Fruit fly (Drosophila melanogaster) whole organism, embryonic: ENCODE measurements around the gene EAChm.

Source experiments
- CG13624 ChIP-seq: fragments of 200-800 bp; sonication (Bioruptor generic); optimal IDR thresholded peaks from 2 replicates; lab custom pipeline; 2016; ENCODE audit warnings: missing biosample characterization, missing genetic modification characterization
- CG2120 ChIP-seq: fragments of 200-800 bp; sonication (Bioruptor generic); optimal IDR thresholded peaks from 3 replicates; lab custom pipeline; 2016; ENCODE audit warnings: missing biosample characterization, missing genetic modification characterization
- CG4360 ChIP-seq: fragments of 200-800 bp; sonication (Bioruptor generic); IDR thresholded peaks from 2 replicates; pipeline ENCODE4 v1.3.6; 2022; ENCODE audit warnings: missing biosample characterization, missing genetic modification characterization
- CG6791 ChIP-seq: fragments of 200-800 bp; sonication (Bioruptor generic); IDR thresholded peaks from 3 replicates; pipeline ENCODE4 v1.3.6; 2022; ENCODE audit warnings: missing biosample characterization, missing genetic modification characterization; ENCODE audit not compliant: partially characterized antibody
- CG7987 ChIP-seq: fragments of 200-800 bp; sonication (Bioruptor generic); optimal IDR thresholded peaks from 2 replicates; lab custom pipeline; 2018; ENCODE audit warnings: missing biosample characterization, mild to moderate bottlenecking, missing genetic modification characterization, moderate library complexity
- CG8290 ChIP-seq, 3 experiments: fragments of 200-800 bp; sonication (Bioruptor generic); optimal IDR thresholded peaks; 2 replicates each; lab custom pipeline; 2016 to 2019; ENCODE audit warnings: missing biosample characterization in 3 of 3, missing genetic modification characterization in 3 of 3, mild to moderate bottlenecking in 2 of 3, moderate library complexity in 1 of 3
- GATAe ChIP-seq: fragments of 200-800 bp; sonication (Bioruptor generic); conservative IDR thresholded peaks from 2 replicates; pipeline ENCODE4 v1.3.6; 2022; ENCODE audit warnings: missing biosample characterization, missing genetic modification characterization
- chinmo ChIP-seq: fragments of 200-800 bp; sonication (Bioruptor generic); IDR thresholded peaks from 4 replicates; pipeline ENCODE4 v1.3.6; 2022; ENCODE audit warnings: missing biosample characterization, missing genetic modification characterization; ENCODE audit not compliant: partially characterized antibody
- crol ChIP-seq: fragments of 200-800 bp; sonication (Bioruptor generic); IDR thresholded peaks from 2 replicates; pipeline ENCODE4 v1.3.6; 2022; ENCODE audit warnings: missing biosample characterization, missing genetic modification characterization
- da ChIP-seq: fragments of 200-800 bp; sonication (Bioruptor generic); optimal IDR thresholded peaks from 2 replicates; lab custom pipeline; 2016; ENCODE audit warnings: missing biosample characterization, missing genetic modification characterization
- fru ChIP-seq: fragments of >200 bp; optimal IDR thresholded peaks from 2 replicates; lab custom pipeline; 2017
- hb ChIP-seq: fragments of 200-800 bp; sonication (Bioruptor generic); IDR thresholded peaks from 3 replicates; pipeline ENCODE4 v1.3.6; 2022; ENCODE audit warnings: missing biosample characterization, missing genetic modification characterization; ENCODE audit not compliant: partially characterized antibody
- slp2 ChIP-seq: fragments of 200-800 bp; sonication (Bioruptor generic); optimal IDR thresholded peaks from 2 replicates; lab custom pipeline; 2016; ENCODE audit warnings: missing biosample characterization, missing genetic modification characterization
- tna ChIP-seq: fragments of 200-800 bp; sonication (Bioruptor generic); IDR thresholded peaks from 2 replicates; pipeline ENCODE4 v1.3.6; 2022; ENCODE audit warnings: missing biosample characterization, missing genetic modification characterization; ENCODE audit not compliant: partially characterized antibody

DNA sequence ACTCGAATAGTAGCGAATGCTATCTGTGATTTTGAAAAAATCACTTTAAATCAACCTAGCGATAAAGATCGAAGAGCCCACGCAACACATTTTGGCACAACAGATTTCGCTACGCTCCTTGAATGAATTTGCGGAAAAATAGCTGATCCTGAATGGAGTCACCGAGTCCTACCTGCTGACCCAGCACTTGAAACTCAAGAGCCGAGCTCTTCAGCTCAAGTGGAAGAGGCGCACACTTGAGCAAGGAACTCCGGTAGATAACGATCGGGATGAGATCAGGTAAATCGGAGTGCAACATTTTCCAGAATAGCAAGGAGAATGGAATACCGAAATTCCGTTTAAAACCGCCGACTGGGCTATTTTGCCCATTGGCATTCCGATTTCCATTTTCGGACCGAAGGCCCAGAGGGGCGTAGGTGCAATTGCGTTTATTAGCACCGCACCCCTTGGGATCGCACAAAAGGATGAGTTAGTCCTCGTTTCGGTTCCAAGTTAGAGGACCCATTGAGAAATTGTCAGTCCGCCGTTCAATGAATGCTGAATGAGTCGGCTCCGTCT lies 14.2 kb upstream of the EAChm start:
- TF ChIP-seq hb (GFP tag; lab: Robert Waterston, UW) (no peak), fru (lab: Kevin White, UChicago) (no peak), CG2120 (GFP tag; lab: Kevin White, UChicago) (no peak), CG4360 (GFP tag; lab: Robert Waterston, UW) (no peak), CG8290 (GFP tag; optimal IDR thresholded peaks at IDR 0.05; lab: Kevin White, UChicago) (no peak), CG8290 (tag; optimal IDR thresholded peaks at IDR 0.05; lab: Kevin White, UChicago) (no peak), chinmo (GFP tag; lab: Robert Waterston, UW) (no peak), CG6791 (GFP tag; lab: Robert Waterston, UW) (no peak), tna (GFP tag; lab: Robert Waterston, UW) (no peak), crol (GFP tag; lab: Robert Waterston, UW) (no peak), slp2 (GFP tag; lab: Kevin White, UChicago) (no peak), CG7987 (GFP tag; lab: Kevin White, UChicago) (no peak), CG13624 (GFP tag; lab: Kevin White, UChicago) (no peak), GATAe (no peak), da (no peak)
